Worm (Caenorhabditis elegans) whole organism, young adult: ENCODE measurements around the gene C34H4.2.

Experiments
- athp-1 ChIP-seq: sonication (generic microtip); optimal IDR thresholded peaks from 2 replicates; lab custom pipeline; 2017; ENCODE audit warnings: mild to moderate bottlenecking, missing genetic modification characterization, missing compliant biosample characterization
- ceh-79 ChIP-seq: sonication (generic microtip); optimal IDR thresholded peaks from 2 replicates; lab custom pipeline; 2017; ENCODE audit warnings: mild to moderate bottlenecking, missing genetic modification characterization, missing compliant biosample characterization
- egl-18 ChIP-seq: fragments of 200-800 bp; sonication (Bioruptor generic); IDR thresholded peaks from 2 replicates; pipeline ENCODE4 v1.3.6; 2022; ENCODE audit warnings: missing genetic modification reagents, missing genetic modification characterization, missing compliant biosample characterization
- madf-6 ChIP-seq: fragments of 200-800 bp; sonication (Bioruptor generic); IDR thresholded peaks from 2 replicates; pipeline ENCODE4 v1.3.6; 2022; ENCODE audit warnings: missing genetic modification reagents, missing genetic modification characterization, missing compliant biosample characterization
- nhr-120 ChIP-seq: fragments of 200-800 bp; sonication (Bioruptor generic); IDR thresholded peaks from 2 replicates; pipeline ENCODE4 v1.3.6; 2022; ENCODE audit warnings: missing genetic modification characterization, missing compliant biosample characterization
- snpc-1.3 ChIP-seq: sonication (generic microtip); optimal IDR thresholded peaks from 2 replicates; lab custom pipeline; 2017; ENCODE audit warnings: missing genetic modification characterization, mild to moderate bottlenecking, missing compliant biosample characterization, antibody characterized with exemption, moderate library complexity, missing genotype, missing genetic modification reagents; ENCODE audit not compliant: insufficient read depth
- ztf-6 ChIP-seq: fragments of 200-800 bp; sonication (Bioruptor generic); IDR thresholded peaks from 2 replicates; pipeline ENCODE4 v1.3.6; 2022; ENCODE audit warnings: missing genetic modification reagents, missing genetic modification characterization, missing compliant biosample characterization

DNA sequence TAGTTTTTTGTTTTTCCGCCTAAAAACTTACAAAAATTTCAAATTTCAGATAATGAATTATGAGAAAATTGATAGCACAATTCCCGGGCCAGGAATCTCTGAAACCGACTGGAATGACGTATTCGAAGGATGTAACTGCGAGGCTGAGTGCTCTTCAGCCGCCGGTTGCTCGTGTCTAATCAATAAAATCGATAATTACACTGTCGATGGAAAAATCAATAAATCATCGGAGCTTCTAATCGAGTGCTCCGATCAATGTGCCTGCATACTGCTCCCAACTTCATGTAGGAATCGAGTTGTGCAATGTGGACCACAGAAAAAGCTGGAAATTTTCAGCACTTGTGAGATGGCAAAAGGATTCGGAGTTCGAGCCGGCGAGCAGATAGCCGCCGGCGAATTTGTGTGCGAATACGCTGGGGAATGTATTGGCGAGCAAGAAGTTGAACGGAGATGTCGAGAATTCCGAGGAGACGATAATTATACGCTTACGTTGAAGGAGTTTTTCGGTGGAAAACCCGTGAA, 49.4 kb downstream of the C34H4.2 start:
- no peak for TF ChIP-seq ztf-6
- TF ChIP-seq ceh-79 (tag; lab: Kevin White, UChicago): no peak
- TF ChIP-seq snpc-1.3 (tag; lab: Kevin White, UChicago): no peak
- no peak for TF ChIP-seq madf-6 (GFP tag; lab: Robert Waterston, UW)
- TF ChIP-seq nhr-120 (GFP tag; lab: Robert Waterston, UW): no peak
- no peak for TF ChIP-seq egl-18 (GFP tag; lab: Robert Waterston, UW)
- TF ChIP-seq athp-1 (tag; lab: Kevin White, UChicago): no peak
